Worm (Caenorhabditis elegans): Measurements from ENCODE around the gene srh-308.

- no peak for TF ChIP-seq flt-1 (GFP tag; IDR thresholded peaks at IDR 0.05)
- no peak for TF ChIP-seq ztf-29 (GFP tag; IDR thresholded peaks at IDR 0.05)
- TF ChIP-seq cog-1 (tag; optimal IDR thresholded peaks at IDR 0.05): no peak
- TF ChIP-seq ztf-23 (GFP tag; IDR thresholded peaks at IDR 0.05): no peak
- no peak for TF ChIP-seq ref-1 (GFP tag; conservative IDR thresholded peaks at IDR 0.05)
Observed at ce11 chrV:14003587-14004156, 13.7 kb downstream of the srh-308 start.

All from whole organism, midembryonic.